Fruit fly (Drosophila melanogaster): ENCODE data around the gene CG32986.

The CG32986 gene

DNA sequence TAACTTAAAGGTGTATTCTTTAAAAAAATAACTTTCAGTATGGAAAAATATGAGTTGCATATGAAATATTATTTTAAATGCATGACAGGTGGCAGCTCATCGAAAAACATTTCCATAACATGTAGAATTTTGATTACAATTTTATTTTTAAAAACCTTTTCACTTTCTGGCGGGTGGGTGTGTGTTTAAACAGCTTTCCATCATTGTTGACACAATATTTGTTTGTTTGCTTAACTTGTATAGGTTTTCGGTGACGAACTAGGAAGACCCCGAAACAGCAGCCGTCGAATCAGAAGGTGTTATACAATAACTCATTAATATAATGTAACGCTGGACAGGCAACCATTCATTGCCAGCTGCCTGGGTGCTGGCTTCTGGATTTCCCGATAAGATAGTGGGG lies 2.7 kb upstream of the CG32986 start (continued):
- TF ChIP-seq btn (GFP tag; optimal IDR thresholded peaks at IDR 0.05) (no peak), CG12659 (GFP tag; optimal IDR thresholded peaks at IDR 0.05) (no peak), sens-2 (GFP tag; IDR thresholded peaks at IDR 0.05) (no peak), CG15011 (GFP tag; optimal IDR thresholded peaks at IDR 0.05) (peak; percentile 12), dan (GFP tag; IDR thresholded peaks at IDR 0.05) (no peak), CG7839 (tag; optimal IDR thresholded peaks at IDR 0.05) (no peak), CG15073 (GFP tag; optimal IDR thresholded peaks at IDR 0.05) (no peak), lmd (GFP tag; IDR thresholded peaks at IDR 0.05) (no peak), CG4328 (GFP tag; optimal IDR thresholded peaks at IDR 0.05) (no peak), Side (GFP tag; optimal IDR thresholded peaks at IDR 0.05) (peak; percentile 9), da (GFP tag; optimal IDR thresholded peaks at IDR 0.05) (no peak), Hr3 (GFP tag; optimal IDR thresholded peaks at IDR 0.05) (no peak), CG2202 (tag; optimal IDR thresholded peaks at IDR 0.05) (peak; percentile 58), hbn (GFP tag; IDR thresholded peaks at IDR 0.05; ENCODE audit: partially characterized antibody) (no peak), CG8478 (optimal IDR thresholded peaks at IDR 0.05) (no peak), CG34376 (GFP tag; optimal IDR thresholded peaks at IDR 0.05) (no peak), CG6175 (GFP tag; IDR thresholded peaks at IDR 0.05) (no peak), NK7.1 (GFP tag; optimal IDR thresholded peaks at IDR 0.05) (no peak), wdn (GFP tag; IDR thresholded peaks at IDR 0.05) (no peak), ham (GFP tag; IDR thresholded peaks at IDR 0.05) (no peak), HmgZ (tag; optimal IDR thresholded peaks at IDR 0.05) (no peak), CG4404 (GFP tag; IDR thresholded peaks at IDR 0.05) (no peak), CG9437 (GFP tag; optimal IDR thresholded peaks at IDR 0.05) (no peak), D (optimal IDR thresholded peaks at IDR 0.05) (no peak), D (GFP tag; optimal IDR thresholded peaks at IDR 0.05) (no peak), CG17385 (GFP tag; optimal IDR thresholded peaks at IDR 0.05) (no peak), CG8924 (tag; optimal IDR thresholded peaks at IDR 0.05) (no peak), CG2120 (GFP tag; optimal IDR thresholded peaks at IDR 0.05) (peak; percentile 11), CG12219 (GFP tag; optimal IDR thresholded peaks at IDR 0.05) (peak; percentile 8), nmo (GFP tag; optimal IDR thresholded peaks at IDR 0.05) (no peak), lov (optimal IDR thresholded peaks at IDR 0.05) (no peak), lov (GFP tag; IDR thresholded peaks at IDR 0.05) (no peak), CG4282 (GFP tag; optimal IDR thresholded peaks at IDR 0.05) (no peak), zen2 (GFP tag; IDR thresholded peaks at IDR 0.05; ENCODE audit: partially characterized antibody) (no peak), hkb (optimal IDR thresholded peaks at IDR 0.05) (no peak), hkb (GFP tag; IDR thresholded peaks at IDR 0.05) (no peak), pan (optimal IDR thresholded peaks at IDR 0.05) (no peak), pan (GFP tag; optimal IDR thresholded peaks at IDR 0.05 in 1 of 2, IDR thresholded peaks at IDR 0.05 in 1 of 2) (no peak), Fer2 (tag; optimal IDR thresholded peaks at IDR 0.05) (no peak), Scr (GFP tag; IDR thresholded peaks at IDR 0.05; ENCODE audit: partially characterized antibody) (no peak), MBD-R2 (GFP tag; IDR thresholded peaks at IDR 0.05) (no peak), ems (GFP tag; optimal IDR thresholded peaks at IDR 0.05) (no peak), CG13296 (GFP tag; optimal IDR thresholded peaks at IDR 0.05) (no peak), disco-r (GFP tag; optimal IDR thresholded peaks at IDR 0.05) (no peak), CG16813 (GFP tag; IDR thresholded peaks at IDR 0.05; ENCODE audit: partially characterized antibody) (no peak), croc (GFP tag; conservative IDR thresholded peaks at IDR 0.05) (no peak), vvl (GFP tag; IDR thresholded peaks at IDR 0.05) (no peak), CG33557 (GFP tag; optimal IDR thresholded peaks at IDR 0.05) (peak; percentile 67), CG9876 (GFP tag; optimal IDR thresholded peaks at IDR 0.05) (no peak), B-H2 (GFP tag; optimal IDR thresholded peaks at IDR 0.05) (no peak), CG7372 (GFP tag; IDR thresholded peaks at IDR 0.05) (no peak), Ada2b (GFP tag; IDR thresholded peaks at IDR 0.05) (no peak), ara (GFP tag; IDR thresholded peaks at IDR 0.05) (no peak), bsh (GFP tag; optimal IDR thresholded peaks at IDR 0.05) (peak in 1 of 2 experiments; percentile 45)

All from whole organism, embryonic.